Worm (Caenorhabditis elegans) whole organism, L3 larva: ENCODE results near the gene bath-31.

Experiments used
- R02D3.7 ChIP-seq: fragments of 150-350 bp; optimal IDR thresholded peaks from 2 replicates; lab custom pipeline; 2014; ENCODE audit warnings: missing biosample characterization, missing genetic modification characterization
- ama-1 ChIP-seq: fragments of 150-350 bp; optimal IDR thresholded peaks from 2 replicates; lab custom pipeline; 2018
- ceh-28 ChIP-seq: fragments of 150-350 bp; optimal IDR thresholded peaks from 2 replicates; lab custom pipeline; 2014; ENCODE audit warnings: missing biosample characterization, missing genetic modification reagents, missing genetic modification characterization
- ceh-82 ChIP-seq: fragments of 150-350 bp; optimal IDR thresholded peaks from 2 replicates; lab custom pipeline; 2014; ENCODE audit warnings: missing biosample characterization, missing genetic modification characterization
- egl-27 ChIP-seq: sonication (generic microtip); optimal IDR thresholded peaks from 4 replicates; lab custom pipeline; 2017; ENCODE audit warnings: missing biosample characterization, missing genetic modification reagents, missing genetic modification characterization
- nfya-1 ChIP-seq: sonication (generic microtip); optimal IDR thresholded peaks from 2 replicates; lab custom pipeline; 2017; ENCODE audit warnings: missing genetic modification characterization, mild to moderate bottlenecking, missing compliant biosample characterization, antibody characterized with exemption, moderate library complexity; ENCODE audit not compliant: insufficient read depth
- nhr-237 ChIP-seq: fragments of 150-350 bp; optimal IDR thresholded peaks from 2 replicates; lab custom pipeline; 2014; ENCODE audit warnings: missing biosample characterization, missing genetic modification characterization
- pha-4 ChIP-seq: fragments of 150-350 bp; optimal IDR thresholded peaks from 2 replicates; lab custom pipeline; 2014; ENCODE audit warnings: missing biosample characterization, missing genetic modification reagents, missing genetic modification characterization
- snpc-4 ChIP-seq: fragments of 150-350 bp; optimal IDR thresholded peaks from 2 replicates; lab custom pipeline; 2014; ENCODE audit warnings: missing biosample characterization, missing genetic modification characterization
- unc-39 ChIP-seq: sonication (generic microtip); optimal IDR thresholded peaks from 4 replicates; lab custom pipeline; 2017; ENCODE audit warnings: missing biosample characterization, missing genetic modification characterization

- TF ChIP-seq ceh-28 (tag; lab: Kevin White, UChicago): no peak
- no peak for TF ChIP-seq nhr-237 (tag; lab: Kevin White, UChicago)
- no peak for TF ChIP-seq R02D3.7 (tag; lab: Kevin White, UChicago)
- TF ChIP-seq ceh-82 (tag; lab: Kevin White, UChicago): no peak
- TF ChIP-seq unc-39 (tag; lab: Kevin White, UChicago): no peak
- TF ChIP-seq ama-1: no peak
- no peak for TF ChIP-seq egl-27 (tag; lab: Kevin White, UChicago)
- no peak for TF ChIP-seq pha-4 (tag; lab: Kevin White, UChicago)
- TF ChIP-seq snpc-4 (tag; lab: Kevin White, UChicago): no peak
- TF ChIP-seq nfya-1: no peak
These were observed 43.9 kb downstream of the bath-31 start, which contains the start of gene T24E12.3 for ce11 chrII:3775719-3776118.
